Fruit fly (Drosophila melanogaster): ENCODE results near the gene CG2310.
A peak's percentile ranks its signal among the peaks of the same experiment; 100 is the strongest.

CG2310 gene

DNA sequence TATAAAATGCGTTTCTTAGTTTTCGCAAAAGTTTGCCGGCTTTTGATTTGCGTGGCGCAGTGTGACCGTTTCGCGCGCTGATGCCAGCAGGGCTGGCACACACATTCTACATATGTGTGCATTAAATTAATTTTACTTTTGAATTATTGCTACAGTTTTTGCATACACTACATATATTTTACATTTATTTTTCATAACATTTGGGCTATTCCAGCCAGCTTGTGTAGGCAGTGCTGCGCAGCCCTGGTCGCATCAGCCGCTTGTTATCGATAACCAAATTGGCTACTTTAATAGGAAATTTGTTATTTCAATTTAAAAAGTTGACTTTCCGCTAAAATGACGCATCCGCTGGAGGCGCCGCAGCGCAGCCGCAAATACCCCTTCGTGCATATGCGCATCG lies 4.1 kb downstream of the CG2310 start, which contains the start of the genes CG2321 and CG2006 (continued):
- TF ChIP-seq Chrac-16 (GFP tag; optimal IDR thresholded peaks at IDR 0.05) (peak; percentile 59), Antp (GFP tag; optimal IDR thresholded peaks at IDR 0.05) (peak; percentile 46), CG4617 (GFP tag; optimal IDR thresholded peaks at IDR 0.05; ENCODE audit: borderline replicate concordance) (peak; percentile 70), CG7987 (GFP tag; optimal IDR thresholded peaks at IDR 0.05) (no peak), zfh2 (GFP tag; optimal IDR thresholded peaks at IDR 0.05) (peak; percentile 60), bigmax (GFP tag; optimal IDR thresholded peaks at IDR 0.05) (peak; percentile 23), CG31441 (GFP tag; IDR thresholded peaks at IDR 0.05) (no peak; the same call in 1 of the 2 replicates), Bgb (GFP tag; IDR thresholded peaks at IDR 0.05; ENCODE audit: partially characterized antibody) (peak; percentile 82), Lpt (GFP tag; optimal IDR thresholded peaks at IDR 0.05) (no peak), bab2 (GFP tag; optimal IDR thresholded peaks at IDR 0.05) (peak; percentile 52), Sox102F (GFP tag; optimal IDR thresholded peaks at IDR 0.05) (no peak), jing (GFP tag; optimal IDR thresholded peaks at IDR 0.05) (no peak), cato (GFP tag; optimal IDR thresholded peaks at IDR 0.05; ENCODE audit: borderline replicate concordance) (no peak), HLH3B (GFP tag; IDR thresholded peaks at IDR 0.05) (peak; percentile 47; the same call in 1 of the 2 replicates), gro (GFP tag; optimal IDR thresholded peaks at IDR 0.05) (peak; percentile 57), CG7745 (tag; optimal IDR thresholded peaks at IDR 0.05) (no peak), CG6654 (GFP tag; optimal IDR thresholded peaks at IDR 0.05) (no peak), CG3065 (GFP tag; optimal IDR thresholded peaks at IDR 0.05) (peak; percentile 19), CG15514 (GFP tag; optimal IDR thresholded peaks at IDR 0.05) (peak; percentile 89), slp2 (GFP tag; optimal IDR thresholded peaks at IDR 0.05) (peak; percentile 12), Six4 (GFP tag; optimal IDR thresholded peaks at IDR 0.05) (no peak), CG12219 (GFP tag; optimal IDR thresholded peaks at IDR 0.05) (no peak), maf-S (GFP tag; optimal IDR thresholded peaks at IDR 0.05) (peak; percentile 50), H2.0 (GFP tag; IDR thresholded peaks at IDR 0.05) (0 out of 2 replicates have a peak, but pooled peaks have one; percentile 47), Dll (GFP tag; IDR thresholded peaks at IDR 0.05; ENCODE audit: partially characterized antibody) (peak; percentile 64; the same call in 3 of the 4 replicates), gcm2 (GFP tag; optimal IDR thresholded peaks at IDR 0.05) (no peak), Fer3 (tag; optimal IDR thresholded peaks at IDR 0.05) (peak; percentile 38), CG10565 (GFP tag; optimal IDR thresholded peaks at IDR 0.05) (no peak), CG31224 (GFP tag; IDR thresholded peaks at IDR 0.05) (0 out of 2 replicates have a peak, but pooled peaks have one; percentile 5), Ets97D (GFP tag; optimal IDR thresholded peaks at IDR 0.05) (peak; percentile 83), CG11093 (GFP tag; IDR thresholded peaks at IDR 0.05) (0 out of 3 replicates have a peak, but pooled peaks have one; percentile 23), Atf3 (GFP tag; optimal IDR thresholded peaks at IDR 0.05) (no peak), fu2 (GFP tag; optimal IDR thresholded peaks at IDR 0.05) (peak; percentile 11), Oaz (GFP tag; IDR thresholded peaks at IDR 0.05) (no peak), eve (GFP tag; optimal IDR thresholded peaks at IDR 0.05) (no peak), CG18619 (GFP tag; optimal IDR thresholded peaks at IDR 0.05) (peak; percentile 30), Ptx1 (GFP tag; IDR thresholded peaks at IDR 0.05) (peak; percentile 68), ase (GFP tag; IDR thresholded peaks at IDR 0.05) (0 out of 3 replicates have a peak, but pooled peaks have one; percentile 37), fru (optimal IDR thresholded peaks at IDR 0.05) (no peak), CG15011 (GFP tag; optimal IDR thresholded peaks at IDR 0.05) (no peak), ssp (GFP tag; IDR thresholded peaks at IDR 0.05) (peak; percentile 83), knrl (GFP tag; IDR thresholded peaks at IDR 0.05; ENCODE audit: partially characterized antibody) (peak; percentile 70), Asciz (GFP tag; optimal IDR thresholded peaks at IDR 0.05) (no peak), CG13775 (GFP tag; optimal IDR thresholded peaks at IDR 0.05) (peak; percentile 47), scrt (GFP tag; optimal IDR thresholded peaks at IDR 0.05) (no peak), bbx (GFP tag; IDR thresholded peaks at IDR 0.05; ENCODE audit: partially characterized antibody) (peak; percentile 71), onecut (GFP tag; IDR thresholded peaks at IDR 0.05) (0 out of 2 replicates have a peak, but pooled peaks have one; percentile 26), Jarid2 (GFP tag; optimal IDR thresholded peaks at IDR 0.05) (no peak), Dp (GFP tag; optimal IDR thresholded peaks at IDR 0.05) (peak; percentile 79), HLH4C (GFP tag; IDR thresholded peaks at IDR 0.05; ENCODE audit: partially characterized antibody) (peak; percentile 65), salm (tag; optimal IDR thresholded peaks at IDR 0.05) (peak; percentile 23)
